Fruit fly (Drosophila melanogaster): ENCODE measurements around the gene RagA-B.

The RagA-B gene

DNA sequence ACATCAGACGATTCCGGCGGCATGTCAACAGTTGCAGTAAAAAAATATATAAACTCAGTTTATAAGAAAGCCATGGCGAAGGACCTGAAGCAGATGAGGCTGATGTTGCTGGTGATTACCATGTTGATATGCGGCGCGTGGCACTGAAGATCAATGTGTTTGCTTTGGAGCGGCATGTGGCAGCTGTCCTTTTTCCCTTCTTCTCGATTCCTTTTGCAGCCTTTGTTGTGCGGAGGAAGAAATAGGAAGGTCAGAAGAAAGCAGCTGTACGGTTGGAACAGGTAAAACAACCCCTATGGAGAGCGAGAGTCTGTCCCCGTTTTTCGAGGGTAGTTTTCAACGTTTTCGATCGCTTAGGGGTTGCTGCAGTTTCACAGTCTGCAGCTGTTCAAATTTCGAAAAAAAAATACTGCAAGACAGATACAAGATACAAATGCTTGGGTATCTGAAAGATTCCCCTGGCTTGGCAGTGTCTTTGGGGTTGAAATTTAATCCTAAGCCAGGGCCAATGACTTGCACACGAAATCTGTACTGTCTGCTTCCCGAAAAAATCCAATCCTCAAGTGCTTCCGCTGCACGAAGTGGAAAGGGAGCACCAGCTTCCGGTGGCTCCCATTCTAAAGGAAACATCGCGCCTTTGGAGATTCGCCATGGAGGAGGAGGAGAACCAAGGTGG lies 40.9 kb upstream of the RagA-B start:
- TF ChIP-seq Med (GFP tag) (peak; percentile 44), pros (GFP tag; optimal IDR thresholded peaks at IDR 0.05) (peak; percentile 100), CG18476 (GFP tag; optimal IDR thresholded peaks at IDR 0.05) (peak; percentile 70), CG14050 (GFP tag; IDR thresholded peaks at IDR 0.05) (no peak), CG9437 (GFP tag; optimal IDR thresholded peaks at IDR 0.05) (no peak), BtbVII (GFP tag; optimal IDR thresholded peaks at IDR 0.05) (no peak), nerfin-1 (tag; optimal IDR thresholded peaks at IDR 0.05) (peak; percentile 20), Usf (GFP tag; optimal IDR thresholded peaks at IDR 0.05) (no peak), lov (optimal IDR thresholded peaks at IDR 0.05) (no peak), lov (GFP tag; IDR thresholded peaks at IDR 0.05) (no peak), CG12071 (GFP tag; optimal IDR thresholded peaks at IDR 0.05) (no peak), CG12942 (GFP tag; optimal IDR thresholded peaks at IDR 0.05) (no peak), Hr51 (GFP tag; optimal IDR thresholded peaks at IDR 0.05) (no peak), Opbp (GFP tag; IDR thresholded peaks at IDR 0.05; ENCODE audit: partially characterized antibody) (no peak), twi (tag; optimal IDR thresholded peaks at IDR 0.05) (peak; percentile 93), CG13296 (GFP tag; optimal IDR thresholded peaks at IDR 0.05) (no peak), HmgD (GFP tag; optimal IDR thresholded peaks at IDR 0.05) (no peak), Side (GFP tag; optimal IDR thresholded peaks at IDR 0.05) (no peak), org-1 (GFP tag; optimal IDR thresholded peaks at IDR 0.05) (no peak), HLH3B (GFP tag; IDR thresholded peaks at IDR 0.05) (no peak), onecut (GFP tag; IDR thresholded peaks at IDR 0.05) (no peak), CG15011 (GFP tag; optimal IDR thresholded peaks at IDR 0.05) (no peak), CG12155 (GFP tag; optimal IDR thresholded peaks at IDR 0.05) (no peak), bcd (GFP tag; optimal IDR thresholded peaks at IDR 0.05) (no peak), CG3726 (GFP tag; IDR thresholded peaks at IDR 0.05) (no peak), Tbp (GFP tag; optimal IDR thresholded peaks at IDR 0.05) (no peak), da (GFP tag; optimal IDR thresholded peaks at IDR 0.05) (peak; percentile 75), zen (tag; optimal IDR thresholded peaks at IDR 0.05) (peak; percentile 42), Ssrp (tag; optimal IDR thresholded peaks at IDR 0.05) (no peak), ase (GFP tag; IDR thresholded peaks at IDR 0.05) (peak; percentile 26; the same call in 1 of the 3 replicates), kni (GFP tag; optimal IDR thresholded peaks at IDR 0.05) (no peak), CG12659 (GFP tag; optimal IDR thresholded peaks at IDR 0.05) (no peak), grau (tag; optimal IDR thresholded peaks at IDR 0.05) (no peak), CG17359 (tag; optimal IDR thresholded peaks at IDR 0.05) (no peak), en (GFP tag; optimal IDR thresholded peaks at IDR 0.05) (no peak), Nf-YB (GFP tag; optimal IDR thresholded peaks at IDR 0.05) (no peak), sens (GFP tag) (peak; percentile 64), CG12104 (GFP tag; optimal IDR thresholded peaks at IDR 0.05) (no peak), Trl (optimal IDR thresholded peaks at IDR 0.05) (no peak), Trl (GFP tag; optimal IDR thresholded peaks at IDR 0.05) (no peak), CG6272 (GFP tag; IDR thresholded peaks at IDR 0.05) (no peak), CG15479 (GFP tag; optimal IDR thresholded peaks at IDR 0.05) (peak; percentile 45), CG2199 (GFP tag; IDR thresholded peaks at IDR 0.05) (no peak), zen2 (GFP tag; IDR thresholded peaks at IDR 0.05; ENCODE audit: partially characterized antibody) (0 out of 3 replicates have a peak, but pooled peaks have one; percentile 14), CG12744 (GFP tag; optimal IDR thresholded peaks at IDR 0.05) (no peak), HLHmδ (GFP tag; optimal IDR thresholded peaks at IDR 0.05) (peak; percentile 84), ap (GFP tag; IDR thresholded peaks at IDR 0.05) (no peak), CG15073 (GFP tag; optimal IDR thresholded peaks at IDR 0.05) (no peak), CG13624 (GFP tag; optimal IDR thresholded peaks at IDR 0.05) (no peak), sqz (GFP tag; optimal IDR thresholded peaks at IDR 0.05) (peak; percentile 83), CG2120 (GFP tag; optimal IDR thresholded peaks at IDR 0.05) (no peak)
